Worm (Caenorhabditis elegans) whole organism, mixed stage, embryonic: ENCODE data around the gene C47E8.1.

ENCODE experiments used
- lin-13 ChIP-seq: fragments of 150-350 bp; optimal IDR thresholded peaks from 2 replicates; lab custom pipeline; 2014; ENCODE audit warnings: missing biosample characterization, missing genetic modification characterization
- nhr-237 ChIP-seq: fragments of 150-350 bp; optimal IDR thresholded peaks from 2 replicates; lab custom pipeline; 2014; ENCODE audit warnings: missing biosample characterization, missing genetic modification characterization
- snpc-4 ChIP-seq: fragments of 150-350 bp; optimal IDR thresholded peaks from 2 replicates; lab custom pipeline; 2014; ENCODE audit warnings: missing biosample characterization, missing genetic modification characterization
- unc-39 ChIP-seq: fragments of 150-350 bp; optimal IDR thresholded peaks from 2 replicates; lab custom pipeline; 2014; ENCODE audit warnings: missing biosample characterization, missing genetic modification characterization

ce11 chrV:14645817-14646789 lies 19.7 kb upstream of the C47E8.1 start, which contains the start of the genes rfc-1 and pmp-3:
- TF ChIP-seq nhr-237 (tag; lab: Kevin White, UChicago) (no peak), snpc-4 (no peak), lin-13 (tag; lab: Kevin White, UChicago) (no peak), unc-39 (no peak)
